Fruit fly (Drosophila melanogaster) whole organism, pupa: ENCODE results near the gene CG7739.
A peak's percentile ranks its signal among the peaks of the same experiment; 100 is the strongest.

Experiments used
- CG10348 ChIP-seq: fragments of 200-800 bp; sonication (Bioruptor generic); IDR thresholded peaks from 2 replicates; pipeline ENCODE4 v1.3.6; 2022; ENCODE audit warnings: missing biosample characterization, missing genetic modification characterization
- CG12605 ChIP-seq: fragments of 200-800 bp; sonication (Bioruptor generic); IDR thresholded peaks from 2 replicates; pipeline ENCODE4 v1.3.6; 2022; ENCODE audit warnings: missing biosample characterization, missing genetic modification characterization
- CG13204 ChIP-seq: fragments of 200-800 bp; sonication (Bioruptor generic); optimal IDR thresholded peaks from 2 replicates; lab custom pipeline; 2018; ENCODE audit warnings: missing biosample characterization, mild to moderate bottlenecking, missing genetic modification characterization, moderate library complexity
- CG14655 ChIP-seq: fragments of 200-800 bp; sonication (Bioruptor generic); optimal IDR thresholded peaks from 3 replicates; lab custom pipeline; 2017; ENCODE audit warnings: mild to moderate bottlenecking, missing biosample characterization, missing genetic modification reagents, missing genetic modification characterization
- CG15710 ChIP-seq: fragments of 200-800 bp; sonication (Bioruptor generic); optimal IDR thresholded peaks from 2 replicates; lab custom pipeline; 2018; ENCODE audit warnings: missing biosample characterization, mild to moderate bottlenecking, missing genetic modification characterization, moderate library complexity
- CG17806 ChIP-seq: fragments of 200-800 bp; sonication (Bioruptor generic); optimal IDR thresholded peaks from 2 replicates; lab custom pipeline; 2018; ENCODE audit warnings: missing biosample characterization, mild to moderate bottlenecking, missing genetic modification characterization, moderate library complexity
- CG32121 ChIP-seq: fragments of 200-800 bp; sonication (Bioruptor generic); IDR thresholded peaks from 2 replicates; pipeline ENCODE4 v1.3.6; 2022; ENCODE audit warnings: missing biosample characterization, missing genetic modification characterization
- CG34367 ChIP-seq: fragments of 200-800 bp; sonication (Bioruptor generic); optimal IDR thresholded peaks from 2 replicates; lab custom pipeline; 2018; ENCODE audit warnings: missing biosample characterization, mild to moderate bottlenecking, missing genetic modification characterization
- CG4496 ChIP-seq: fragments of 200-800 bp; sonication (Bioruptor generic); IDR thresholded peaks from 3 replicates; pipeline ENCODE4 v1.3.6; 2022; ENCODE audit warnings: missing biosample characterization, missing genetic modification characterization
- CG8159 ChIP-seq: fragments of 200-800 bp; sonication (Bioruptor generic); optimal IDR thresholded peaks from 3 replicates; lab custom pipeline; 2018; ENCODE audit warnings: missing biosample characterization, mild to moderate bottlenecking, missing genetic modification characterization, moderate library complexity
- CG8301 ChIP-seq: fragments of 200-800 bp; sonication (Bioruptor generic); optimal IDR thresholded peaks from 2 replicates; lab custom pipeline; 2018; ENCODE audit warnings: missing biosample characterization, mild to moderate bottlenecking, missing genetic modification characterization
- CG9948 ChIP-seq: fragments of 200-800 bp; sonication (Bioruptor generic); optimal IDR thresholded peaks from 2 replicates; lab custom pipeline; 2018; ENCODE audit warnings: missing biosample characterization, mild to moderate bottlenecking, missing genetic modification characterization, moderate library complexity
- D1 ChIP-seq: fragments of 200-800 bp; sonication (Bioruptor generic); optimal IDR thresholded peaks from 2 replicates; lab custom pipeline; 2018; ENCODE audit warnings: missing biosample characterization, mild to moderate bottlenecking, missing genetic modification characterization, moderate library complexity
- EcR ChIP-seq: fragments of 200-800 bp; sonication (Bioruptor generic); optimal IDR thresholded peaks from 3 replicates; lab custom pipeline; 2019; ENCODE audit warnings: missing biosample characterization, missing genetic modification characterization, mild to moderate bottlenecking, moderate library complexity, missing genetic modification reagents
- Ets98B ChIP-seq: fragments of 200-800 bp; sonication (Bioruptor generic); IDR thresholded peaks from 2 replicates; pipeline ENCODE4 v1.3.6; 2022; ENCODE audit warnings: missing biosample characterization, missing genetic modification characterization
- Pif1A ChIP-seq: fragments of 200-800 bp; sonication (Bioruptor generic); optimal IDR thresholded peaks from 3 replicates; lab custom pipeline; 2016; ENCODE audit warnings: missing biosample characterization, missing genetic modification characterization
- Pif1B ChIP-seq: fragments of 200-800 bp; sonication (Bioruptor generic); optimal IDR thresholded peaks from 3 replicates; lab custom pipeline; 2016; ENCODE audit warnings: missing biosample characterization, missing genetic modification characterization
- Snoo ChIP-seq: fragments of 200-800 bp; sonication (Bioruptor generic); optimal IDR thresholded peaks from 3 replicates; lab custom pipeline; 2017; ENCODE audit warnings: missing biosample characterization, mild to moderate bottlenecking, missing genetic modification characterization, inconsistent platforms
- fd96Ca ChIP-seq: fragments of 200-800 bp; sonication (Bioruptor generic); IDR thresholded peaks from 3 replicates; pipeline ENCODE4 v1.3.6; 2022; ENCODE audit warnings: missing biosample characterization, missing genetic modification characterization
- gl ChIP-seq: fragments of 200-800 bp; sonication (Bioruptor generic); optimal IDR thresholded peaks from 2 replicates; lab custom pipeline; 2018; ENCODE audit warnings: missing biosample characterization, mild to moderate bottlenecking, missing genetic modification characterization
- rn ChIP-seq: fragments of 200-800 bp; sonication (Bioruptor generic); IDR thresholded peaks from 2 replicates; pipeline ENCODE4 v1.3.6; 2022; ENCODE audit warnings: missing biosample characterization, missing genetic modification characterization

The CG7739 gene

DNA sequence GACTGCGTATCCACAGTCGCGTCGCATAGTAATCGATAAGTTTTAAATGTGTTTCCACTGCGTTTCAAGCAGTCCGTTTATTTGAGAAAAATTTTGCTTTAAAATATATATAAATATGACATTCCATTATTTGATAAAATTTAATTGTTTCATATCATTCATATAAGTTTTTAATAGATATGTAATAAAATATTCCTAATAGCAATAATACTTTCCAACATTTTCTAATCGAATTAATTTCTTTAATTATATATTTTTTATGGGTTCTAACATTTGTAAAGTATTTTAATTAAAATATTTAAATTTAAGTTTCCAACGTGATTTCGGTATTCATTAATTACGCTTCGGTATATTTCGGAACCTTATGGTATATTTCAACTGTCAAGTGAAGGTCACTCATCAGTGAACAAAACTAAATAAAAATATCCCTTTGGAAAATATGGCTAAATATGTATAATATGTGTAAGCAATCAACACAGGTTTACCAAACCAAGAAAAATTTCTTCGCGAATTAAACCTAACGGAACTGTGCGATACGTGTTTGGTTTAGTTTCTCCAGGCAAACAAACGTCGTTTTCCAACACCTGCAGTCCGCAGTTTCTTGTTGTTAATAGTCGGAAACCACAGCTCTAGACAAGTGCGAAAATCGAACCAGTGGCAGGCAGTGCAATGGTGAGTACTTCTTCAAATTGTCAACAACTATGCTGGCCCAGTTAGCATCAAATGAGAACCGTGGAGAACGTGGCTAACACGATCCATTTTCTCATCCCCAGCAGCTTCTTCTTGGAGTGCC, at the start of gene CG7739, which contains the start of gene SCCRO:
CG7739 (minus strand) TSS at position 8 of the 793 bp plus-strand sequence.
SCCRO (plus strand) TSS at position 370 of the 793 bp plus-strand sequence.
- TF ChIP-seq Pif1A (GFP tag; lab: Kevin White, UChicago) (no peak), CG13204 (GFP tag; lab: Kevin White, UChicago) (no peak), rn (GFP tag; lab: Robert Waterston, UW) (no peak), EcR (GFP tag; lab: Kevin White, UChicago) (no peak), CG14655 (GFP tag; lab: Kevin White, UChicago) (no peak), CG15710 (tag; lab: Kevin White, UChicago) (peak; percentile 51), CG12605 (GFP tag; lab: Robert Waterston, UW) (0 out of 2 replicates have a peak, but pooled peaks have one; percentile 51), fd96Ca (GFP tag; lab: Robert Waterston, UW) (0 out of 3 replicates have a peak, but pooled peaks have one; percentile 49), CG10348 (no peak), CG34367 (tag; lab: Kevin White, UChicago) (peak; percentile 9), Ets98B (GFP tag; lab: Robert Waterston, UW) (peak; percentile 62), CG17806 (tag; lab: Kevin White, UChicago) (peak; percentile 58), gl (tag; lab: Kevin White, UChicago) (no peak), CG8301 (tag; lab: Kevin White, UChicago) (peak; percentile 3), Pif1B (GFP tag; lab: Kevin White, UChicago) (no peak), CG4496 (GFP tag; lab: Robert Waterston, UW) (peak; percentile 71; the same call in 2 of the 3 replicates), CG9948 (tag; lab: Kevin White, UChicago) (peak; percentile 58), CG32121 (peak; percentile 57; the same call in 1 of the 2 replicates), CG8159 (peak; percentile 25), D1 (tag; lab: Kevin White, UChicago) (peak; percentile 45), Snoo (tag; lab: Kevin White, UChicago) (peak; percentile 42)

DNA sequence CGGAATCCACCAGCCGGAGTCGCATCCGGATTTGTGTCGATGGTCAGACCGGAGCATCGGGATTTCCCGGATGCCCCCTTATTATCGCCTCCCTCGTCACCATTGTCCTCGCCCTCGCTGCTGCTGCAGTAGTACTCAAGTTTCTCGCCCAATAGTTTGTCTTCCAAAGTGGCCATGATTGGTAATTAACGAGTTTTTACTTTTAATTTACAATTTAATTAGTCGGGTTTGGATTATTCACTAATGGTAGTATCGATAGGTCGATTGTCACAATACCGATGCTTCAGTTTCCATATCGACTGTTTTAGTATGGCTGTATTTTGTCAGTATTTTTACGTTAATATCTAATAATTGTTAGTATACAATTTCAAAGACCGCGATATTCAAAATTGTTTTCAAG, 47.2 kb upstream of the CG7739 start, which contains the start of gene CG7650:
CG7650 (minus strand) TSS at position 278 of the 400 bp plus-strand sequence.
- TF ChIP-seq CG12605 (GFP tag; lab: Robert Waterston, UW): no peak
- no peak for TF ChIP-seq CG14655 (GFP tag; lab: Kevin White, UChicago)

DNA sequence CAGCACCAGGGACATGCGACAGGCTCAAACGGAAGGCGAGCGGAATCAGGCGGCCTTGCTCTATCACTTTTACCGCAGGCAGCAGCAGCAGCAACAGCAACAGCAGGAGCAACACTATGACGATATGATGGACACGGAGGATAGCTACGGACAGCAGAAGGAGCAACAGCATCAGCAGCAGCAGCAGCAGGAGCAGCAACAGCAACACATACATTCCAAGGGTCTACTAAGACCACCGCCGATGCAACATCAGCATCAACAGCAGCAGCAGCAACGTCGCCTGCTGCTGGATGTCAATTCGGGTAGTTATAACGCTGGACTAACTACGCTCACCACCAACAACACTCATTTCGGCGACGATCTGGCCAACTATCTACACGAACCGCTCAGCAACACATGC, 42.1 kb upstream of the CG7739 start:
- no peak for TF ChIP-seq CG17806 (tag; lab: Kevin White, UChicago)
- TF ChIP-seq Pif1B (GFP tag; lab: Kevin White, UChicago): no peak
- TF ChIP-seq EcR (GFP tag; lab: Kevin White, UChicago): no peak
- no peak for TF ChIP-seq CG13204 (GFP tag; lab: Kevin White, UChicago)
- TF ChIP-seq Pif1A (GFP tag; lab: Kevin White, UChicago): no peak
- no peak for TF ChIP-seq fd96Ca (GFP tag; lab: Robert Waterston, UW)
- TF ChIP-seq CG10348: no peak
- no peak for TF ChIP-seq Snoo (tag; lab: Kevin White, UChicago)
- TF ChIP-seq rn (GFP tag; lab: Robert Waterston, UW): no peak
- TF ChIP-seq CG8301 (tag; lab: Kevin White, UChicago): no peak
- no peak for TF ChIP-seq Ets98B (GFP tag; lab: Robert Waterston, UW)
- no peak for TF ChIP-seq CG32121
- TF ChIP-seq CG8159: no peak

DNA sequence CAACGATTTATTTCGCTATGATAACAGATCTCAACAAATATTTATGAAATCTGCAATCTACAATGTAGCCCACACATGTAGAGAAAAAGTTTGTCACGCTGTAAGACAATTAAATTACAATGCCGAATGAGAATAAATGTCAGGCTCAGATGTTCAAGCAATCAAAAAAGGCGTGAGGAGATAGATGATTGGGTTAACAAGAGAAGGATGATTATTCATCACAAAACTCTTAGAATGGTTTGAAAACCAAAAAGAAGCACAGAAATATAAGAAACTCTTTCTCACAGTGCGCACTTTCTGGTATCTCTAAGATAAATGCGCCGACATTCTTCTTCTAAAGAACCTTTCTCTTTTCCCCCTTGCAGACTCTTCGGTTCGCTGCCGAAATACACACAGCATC, 37.2 kb upstream of the CG7739 start:
- TF ChIP-seq CG32121 (no peak), fd96Ca (GFP tag; lab: Robert Waterston, UW) (no peak), rn (GFP tag; lab: Robert Waterston, UW) (no peak), CG8159 (no peak), CG13204 (GFP tag; lab: Kevin White, UChicago) (no peak), Snoo (tag; lab: Kevin White, UChicago) (no peak), D1 (tag; lab: Kevin White, UChicago) (no peak), EcR (GFP tag; lab: Kevin White, UChicago) (no peak), CG10348 (no peak), Ets98B (GFP tag; lab: Robert Waterston, UW) (no peak), CG9948 (tag; lab: Kevin White, UChicago) (no peak), Pif1A (GFP tag; lab: Kevin White, UChicago) (no peak), CG8301 (tag; lab: Kevin White, UChicago) (no peak), CG14655 (GFP tag; lab: Kevin White, UChicago) (no peak), CG12605 (GFP tag; lab: Robert Waterston, UW) (no peak), CG4496 (GFP tag; lab: Robert Waterston, UW) (no peak), Pif1B (GFP tag; lab: Kevin White, UChicago) (no peak), CG17806 (tag; lab: Kevin White, UChicago) (no peak)

DNA sequence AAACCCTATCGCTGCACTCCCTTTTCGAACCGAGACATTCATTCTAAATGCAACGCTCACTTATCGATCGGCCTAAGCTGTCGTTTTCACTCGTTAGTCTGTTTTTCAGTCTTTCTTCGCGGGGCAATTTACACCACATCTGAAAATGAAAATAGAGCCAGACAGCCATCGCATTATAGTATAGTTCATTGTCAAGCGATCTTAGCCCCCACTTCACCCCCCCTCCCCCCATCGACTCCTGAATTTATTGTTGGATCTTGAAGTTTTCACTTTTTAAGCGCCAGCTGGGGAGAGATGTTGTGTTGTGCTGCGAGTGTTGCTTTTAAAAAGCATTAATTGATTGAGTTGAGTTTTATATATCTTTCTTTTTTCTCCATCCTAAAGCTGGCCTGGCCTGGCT, 36.3 kb upstream of the CG7739 start:
- no peak for TF ChIP-seq gl (tag; lab: Kevin White, UChicago)
- no peak for TF ChIP-seq EcR (GFP tag; lab: Kevin White, UChicago)
- no peak for TF ChIP-seq CG15710 (tag; lab: Kevin White, UChicago)
- TF ChIP-seq Pif1A (GFP tag; lab: Kevin White, UChicago): no peak
- TF ChIP-seq CG12605 (GFP tag; lab: Robert Waterston, UW): no peak
- no peak for TF ChIP-seq CG4496 (GFP tag; lab: Robert Waterston, UW)
- TF ChIP-seq CG8301 (tag; lab: Kevin White, UChicago): no peak
